Worm (Caenorhabditis elegans): Measurements from ENCODE around the gene zip-1.

The zip-1 gene

DNA sequence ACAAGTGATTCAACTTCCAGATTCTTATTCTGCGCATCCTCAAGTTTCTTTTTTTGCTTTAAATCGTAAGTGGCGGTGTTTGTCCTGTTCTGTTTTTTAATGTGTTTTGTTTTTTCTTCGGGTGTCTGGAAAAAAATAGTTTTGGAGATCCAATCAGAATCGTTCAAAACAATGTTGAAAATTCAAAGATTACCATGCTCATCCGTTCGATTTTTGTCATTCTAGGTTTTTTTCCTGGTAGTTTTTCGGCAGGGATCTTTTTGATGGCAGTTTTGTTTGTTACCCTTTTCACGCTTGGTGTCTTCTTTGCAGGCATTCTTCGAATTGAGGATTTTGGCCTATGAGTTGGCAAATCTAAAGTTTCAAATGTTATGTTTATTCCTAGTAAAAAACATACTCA is 23.0 kb downstream of the zip-1 start:
- TF ChIP-seq F13H6.1 (tag; optimal IDR thresholded peaks at IDR 0.05) (no peak), lin-39 (tag; optimal IDR thresholded peaks at IDR 0.05) (no peak), mbf-1 (tag; optimal IDR thresholded peaks at IDR 0.05) (no peak)

ce11 chrIII:12358461-12358860 is 24.9 kb downstream of the zip-1 start, which contains the start of gene Y75B8A.32:
Y75B8A.32 (minus strand) TSS chrIII:12358561.
- TF ChIP-seq lin-13 (GFP tag; optimal IDR thresholded peaks at IDR 0.05) (no peak), unc-55 (GFP tag; optimal IDR thresholded peaks at IDR 0.05) (no peak), sem-4 (tag; optimal IDR thresholded peaks at IDR 0.05) (no peak), fos-1 (tag; optimal IDR thresholded peaks at IDR 0.05) (no peak), zag-1 (tag; optimal IDR thresholded peaks at IDR 0.05) (no peak), nhr-12 (tag; optimal IDR thresholded peaks at IDR 0.05) (no peak), mdl-1 (tag; optimal IDR thresholded peaks at IDR 0.05) (no peak), skn-1 (tag; optimal IDR thresholded peaks at IDR 0.05) (no peak), ceh-16 (tag; optimal IDR thresholded peaks at IDR 0.05) (no peak), ztf-11 (tag; optimal IDR thresholded peaks at IDR 0.05) (no peak), lsy-2 (tag; optimal IDR thresholded peaks at IDR 0.05) (no peak), aly-2 (tag; optimal IDR thresholded peaks at IDR 0.05) (no peak), lin-11 (tag; optimal IDR thresholded peaks at IDR 0.05) (no peak), ceh-82 (tag; optimal IDR thresholded peaks at IDR 0.05) (no peak), nhr-10 (tag; optimal IDR thresholded peaks at IDR 0.05) (no peak)

ce11 chrIII:12359265-12359664 is 25.7 kb downstream of the zip-1 start, which contains the start of gene Y75B8A.34:
Y75B8A.34 (plus strand) TSS chrIII:12359565.
- TF ChIP-seq elt-1 (tag; optimal IDR thresholded peaks at IDR 0.05) = no peak
- TF ChIP-seq lin-13 (GFP tag; optimal IDR thresholded peaks at IDR 0.05) = no peak
- TF ChIP-seq gmeb-1 (tag; optimal IDR thresholded peaks at IDR 0.05) = no peak
- no peak for TF ChIP-seq Y55F3AM.14 (GFP tag; optimal IDR thresholded peaks at IDR 0.05)
- TF ChIP-seq zag-1 (tag; optimal IDR thresholded peaks at IDR 0.05) = no peak

DNA sequence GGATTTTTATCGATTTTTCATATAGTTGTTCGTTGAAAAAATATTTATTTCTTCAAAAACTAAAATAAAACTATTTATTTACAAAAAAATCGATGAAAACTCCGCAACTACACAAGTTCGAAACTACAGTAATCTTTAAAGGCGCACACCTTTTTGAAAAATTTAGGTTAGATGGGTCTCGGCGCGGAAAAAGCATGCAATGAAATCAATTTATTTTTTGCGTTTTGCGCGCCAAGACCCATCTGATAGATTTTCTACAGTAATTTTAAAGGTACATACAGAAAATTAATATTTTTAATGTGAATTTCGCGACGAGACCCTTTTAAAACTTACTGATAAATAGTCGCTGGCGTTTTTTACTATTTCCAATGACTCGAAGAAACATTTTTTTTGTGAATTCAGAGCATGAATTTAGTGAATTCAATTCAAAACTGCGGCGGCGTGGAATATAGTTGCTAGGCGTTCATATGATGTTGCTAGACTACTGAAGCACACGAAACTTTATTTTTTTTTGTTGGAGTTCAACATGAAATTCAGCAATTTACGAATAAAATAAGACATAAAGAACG is 33.5 kb downstream of the zip-1 start, which contains the start of gene Y75B8A.33:
TSS of gene Y75B8A.33 (minus strand) at position 385 of the 569 bp plus-strand sequence.
- TF ChIP-seq mdl-1 (tag; optimal IDR thresholded peaks at IDR 0.05) (no peak), lsy-2 (tag; optimal IDR thresholded peaks at IDR 0.05) (peak in 1 of 2 experiments; percentile 24), alr-1 (tag; optimal IDR thresholded peaks at IDR 0.05) (no peak), nhr-6 (tag; optimal IDR thresholded peaks at IDR 0.05) (no peak), ceh-16 (tag; optimal IDR thresholded peaks at IDR 0.05) (no peak), ztf-4 (tag; optimal IDR thresholded peaks at IDR 0.05) (no peak), sma-9 (GFP tag; optimal IDR thresholded peaks at IDR 0.05) (no peak), sma-9 (tag; optimal IDR thresholded peaks at IDR 0.05) (no peak), nhr-11 (tag; optimal IDR thresholded peaks at IDR 0.05) (no peak), lin-13 (GFP tag; optimal IDR thresholded peaks at IDR 0.05) (peak; percentile 40), mbf-1 (tag; optimal IDR thresholded peaks at IDR 0.05) (no peak), crh-2 (tag; optimal IDR thresholded peaks at IDR 0.05) (no peak), nhr-10 (tag; optimal IDR thresholded peaks at IDR 0.05) (no peak), ceh-82 (tag; optimal IDR thresholded peaks at IDR 0.05) (no peak), nhr-21 (tag; optimal IDR thresholded peaks at IDR 0.05) (no peak), R02D3.7 (tag; optimal IDR thresholded peaks at IDR 0.05) (no peak), nhr-237 (tag; optimal IDR thresholded peaks at IDR 0.05) (no peak), sem-4 (tag; optimal IDR thresholded peaks at IDR 0.05) (peak; percentile 23), egl-27 (tag; optimal IDR thresholded peaks at IDR 0.05) (no peak), ama-1 (optimal IDR thresholded peaks at IDR 0.05) (peak; percentile 69), Y55F3AM.14 (GFP tag; optimal IDR thresholded peaks at IDR 0.05) (no peak), unc-62 (GFP tag; optimal IDR thresholded peaks at IDR 0.05) (no peak)

ce11 chrIII:12367891-12368290 is 34.3 kb downstream of the zip-1 start:
- TF ChIP-seq snpc-4 (tag; optimal IDR thresholded peaks at IDR 0.05) (no peak), peb-1 (tag; optimal IDR thresholded peaks at IDR 0.05) (no peak), mbf-1 (tag; optimal IDR thresholded peaks at IDR 0.05) (no peak), unc-39 (tag; optimal IDR thresholded peaks at IDR 0.05) (no peak)

Measured in whole organism, L2 larva.